Fruit fly (Drosophila melanogaster) whole organism, embryonic: Measurements from ENCODE around the gene CG6163.
A peak's percentile ranks its signal among the peaks of the same experiment; 100 is the strongest.

Experiments used
- Atf-2 ChIP-seq: fragments of 200-800 bp; sonication (Bioruptor generic); optimal IDR thresholded peaks from 2 replicates; lab custom pipeline; 2016; ENCODE audit warnings: missing biosample characterization, missing genetic modification characterization
- CG10147 ChIP-seq: fragments of 200-800 bp; sonication (Bioruptor generic); optimal IDR thresholded peaks from 2 replicates; lab custom pipeline; 2019; ENCODE audit warnings: missing biosample characterization, mild to moderate bottlenecking, missing genetic modification characterization, moderate library complexity
- CG10209 ChIP-seq: fragments of 200-800 bp; sonication (Bioruptor generic); optimal IDR thresholded peaks from 3 replicates; lab custom pipeline; 2017; ENCODE audit warnings: missing biosample characterization, mild to moderate bottlenecking, missing genetic modification characterization, missing genetic modification reagents
- CG10462 ChIP-seq: fragments of 200-800 bp; sonication (Bioruptor generic); optimal IDR thresholded peaks from 2 replicates; lab custom pipeline; 2016; ENCODE audit warnings: missing biosample characterization, missing genetic modification characterization
- CG10543 ChIP-seq: fragments of 200-800 bp; sonication (Bioruptor generic); optimal IDR thresholded peaks from 3 replicates; lab custom pipeline; 2017; ENCODE audit warnings: missing biosample characterization, mild to moderate bottlenecking, missing genetic modification characterization, moderate library complexity
- CG11504 ChIP-seq: fragments of 200-800 bp; sonication (Bioruptor generic); optimal IDR thresholded peaks from 3 replicates; lab custom pipeline; 2019; ENCODE audit warnings: missing biosample characterization, mild to moderate bottlenecking, missing genetic modification characterization, moderate library complexity
- CG13296 ChIP-seq: fragments of 200-800 bp; sonication (Bioruptor generic); optimal IDR thresholded peaks from 3 replicates; lab custom pipeline; 2018; ENCODE audit warnings: missing biosample characterization, mild to moderate bottlenecking, missing genetic modification characterization
- CG13624 ChIP-seq: fragments of 200-800 bp; sonication (Bioruptor generic); optimal IDR thresholded peaks from 2 replicates; lab custom pipeline; 2016; ENCODE audit warnings: missing biosample characterization, missing genetic modification characterization
- CG15011 ChIP-seq: fragments of 200-800 bp; sonication (Bioruptor generic); optimal IDR thresholded peaks from 3 replicates; lab custom pipeline; 2018; ENCODE audit warnings: missing biosample characterization, mild to moderate bottlenecking, missing genetic modification characterization
- CG16815 ChIP-seq: fragments of 200-800 bp; sonication (Bioruptor generic); optimal IDR thresholded peaks from 3 replicates; lab custom pipeline; 2017; ENCODE audit warnings: missing biosample characterization, mild to moderate bottlenecking, missing genetic modification characterization
- CG2678 ChIP-seq: fragments of 200-800 bp; sonication (Bioruptor generic); optimal IDR thresholded peaks from 3 replicates; lab custom pipeline; 2019; ENCODE audit warnings: missing biosample characterization, mild to moderate bottlenecking, missing genetic modification characterization, moderate library complexity
- CG2712 ChIP-seq: fragments of 200-800 bp; optimal IDR thresholded peaks from 3 replicates; lab custom pipeline; 2019; ENCODE audit warnings: missing biosample characterization, mild to moderate bottlenecking, missing genetic modification characterization, moderate library complexity
- CG2889 ChIP-seq: fragments of 200-800 bp; sonication (Bioruptor generic); IDR thresholded peaks from 3 replicates; pipeline ENCODE4 v1.3.6; 2022; ENCODE audit warnings: missing biosample characterization, missing genetic modification characterization
- CG3281 ChIP-seq: fragments of 200-800 bp; sonication (Bioruptor generic); optimal IDR thresholded peaks from 3 replicates; lab custom pipeline; 2017; ENCODE audit warnings: missing biosample characterization, mild to moderate bottlenecking, missing genetic modification characterization
- CG4424 ChIP-seq: fragments of 200-800 bp; sonication (Bioruptor generic); optimal IDR thresholded peaks from 3 replicates; lab custom pipeline; 2016; ENCODE audit warnings: missing biosample characterization, missing genetic modification characterization
- CG6175 ChIP-seq: fragments of 200-800 bp; sonication (Bioruptor generic); IDR thresholded peaks from 3 replicates; pipeline ENCODE4 v1.3.6; 2022; ENCODE audit warnings: missing biosample characterization, missing genetic modification characterization
- CG7271 ChIP-seq: fragments of 200-800 bp; sonication (Bioruptor generic); optimal IDR thresholded peaks from 2 replicates; lab custom pipeline; 2018; ENCODE audit warnings: missing biosample characterization, mild to moderate bottlenecking, missing genetic modification characterization, moderate library complexity
- CG7556 ChIP-seq: fragments of 200-800 bp; sonication (Bioruptor generic); optimal IDR thresholded peaks from 2 replicates; lab custom pipeline; 2017; ENCODE audit warnings: missing biosample characterization, mild to moderate bottlenecking, missing genetic modification characterization
- CG7839 ChIP-seq: fragments of 200-800 bp; sonication (Bioruptor generic); optimal IDR thresholded peaks from 3 replicates; lab custom pipeline; 2018; ENCODE audit warnings: missing biosample characterization, mild to moderate bottlenecking, missing genetic modification characterization, moderate library complexity
- CG9215 ChIP-seq: fragments of 200-800 bp; sonication (Bioruptor generic); IDR thresholded peaks from 2 replicates; pipeline ENCODE4 v1.3.6; 2022; ENCODE audit warnings: missing biosample characterization, missing genetic modification characterization
- CkIIα-i1 ChIP-seq: fragments of 200-800 bp; sonication (Bioruptor generic); IDR thresholded peaks from 2 replicates; pipeline ENCODE4 v1.3.6; 2022; ENCODE audit warnings: missing biosample characterization, missing genetic modification characterization
- CoRest ChIP-seq: fragments of 200-800 bp; sonication (Bioruptor generic); optimal IDR thresholded peaks from 3 replicates; lab custom pipeline; 2018; ENCODE audit warnings: missing biosample characterization, mild to moderate bottlenecking, missing genetic modification characterization, moderate library complexity
- Drgx ChIP-seq: fragments of 200-800 bp; sonication (Bioruptor generic); IDR thresholded peaks from 2 replicates; pipeline ENCODE4 v1.3.6; 2022; ENCODE audit warnings: missing biosample characterization, missing genetic modification characterization
- E2f1 ChIP-seq: fragments of 200-800 bp; sonication (Bioruptor generic); IDR thresholded peaks from 2 replicates; pipeline ENCODE4 v1.3.6; 2022; ENCODE audit warnings: missing biosample characterization, missing genetic modification characterization
- GATAe ChIP-seq: fragments of 200-800 bp; sonication (Bioruptor generic); conservative IDR thresholded peaks from 2 replicates; pipeline ENCODE4 v1.3.6; 2022; ENCODE audit warnings: missing biosample characterization, missing genetic modification characterization
- HHEX ChIP-seq: fragments of 200-800 bp; sonication (Bioruptor generic); optimal IDR thresholded peaks from 3 replicates; lab custom pipeline; 2017; ENCODE audit warnings: missing biosample characterization, mild to moderate bottlenecking, missing genetic modification characterization, missing genetic modification reagents
- Meics ChIP-seq: fragments of 200-800 bp; sonication (Bioruptor generic); optimal IDR thresholded peaks from 2 replicates; lab custom pipeline; 2017; ENCODE audit warnings: missing biosample characterization, mild to moderate bottlenecking, missing genetic modification characterization
- Spps ChIP-seq: fragments of 200-800 bp; sonication (Bioruptor generic); optimal IDR thresholded peaks from 2 replicates; lab custom pipeline; 2018; ENCODE audit warnings: missing biosample characterization, mild to moderate bottlenecking, missing genetic modification characterization
- amos ChIP-seq: fragments of 200-800 bp; sonication (Bioruptor generic); IDR thresholded peaks from 2 replicates; pipeline ENCODE4 v1.3.6; 2022; ENCODE audit warnings: missing biosample characterization, missing genetic modification characterization; ENCODE audit not compliant: partially characterized antibody
- chn ChIP-seq: fragments of 200-800 bp; sonication (Bioruptor generic); optimal IDR thresholded peaks from 2 replicates; lab custom pipeline; 2016; ENCODE audit warnings: missing biosample characterization, missing genetic modification characterization
- corto ChIP-seq: fragments of 200-800 bp; sonication (Bioruptor generic); optimal IDR thresholded peaks from 2 replicates; lab custom pipeline; 2016; ENCODE audit warnings: missing biosample characterization, mild to moderate bottlenecking, missing genetic modification characterization, moderate library complexity
- cwo ChIP-seq: fragments of 200-800 bp; sonication (Bioruptor generic); optimal IDR thresholded peaks from 3 replicates; lab custom pipeline; 2017; ENCODE audit warnings: missing biosample characterization, missing genetic modification characterization, mild to moderate bottlenecking, moderate library complexity, missing genetic modification reagents
- gce ChIP-seq: fragments of 200-800 bp; sonication (Bioruptor generic); IDR thresholded peaks from 3 replicates; pipeline ENCODE4 v1.3.6; 2022; ENCODE audit warnings: missing biosample characterization, missing genetic modification characterization
- hbn ChIP-seq: fragments of 200-800 bp; sonication (Bioruptor generic); IDR thresholded peaks from 2 replicates; pipeline ENCODE4 v1.3.6; 2022; ENCODE audit warnings: missing biosample characterization, missing genetic modification characterization; ENCODE audit not compliant: partially characterized antibody
- knrl ChIP-seq: fragments of 200-800 bp; sonication (Bioruptor generic); IDR thresholded peaks from 3 replicates; pipeline ENCODE4 v1.3.6; 2022; ENCODE audit warnings: missing biosample characterization, missing genetic modification characterization; ENCODE audit not compliant: partially characterized antibody
- pita ChIP-seq: fragments of 200-800 bp; sonication (Bioruptor generic); optimal IDR thresholded peaks from 2 replicates; lab custom pipeline; 2017; ENCODE audit warnings: missing biosample characterization, mild to moderate bottlenecking, missing genetic modification characterization
- pum ChIP-seq: fragments of 200-800 bp; sonication (Bioruptor generic); optimal IDR thresholded peaks from 2 replicates; lab custom pipeline; 2016; ENCODE audit warnings: missing biosample characterization, missing genetic modification characterization
- ranshi ChIP-seq: fragments of 200-800 bp; sonication (Bioruptor generic); IDR thresholded peaks from 2 replicates; pipeline ENCODE4 v1.3.6; 2022; ENCODE audit warnings: missing biosample characterization, missing genetic modification characterization
- tgo ChIP-seq: fragments of 200-800 bp; sonication (Bioruptor generic); IDR thresholded peaks from 3 replicates; pipeline ENCODE4 v1.3.6; 2022; ENCODE audit warnings: missing biosample characterization, missing genetic modification characterization
- tio ChIP-seq: fragments of 200-800 bp; sonication (Bioruptor generic); optimal IDR thresholded peaks from 2 replicates; lab custom pipeline; 2017; ENCODE audit warnings: missing biosample characterization, missing genetic modification characterization, inconsistent platforms

CG6163 gene

dm6 chr3L:11322148-11323093 lies 42.3 kb downstream of the CG6163 start (continued):
- TF ChIP-seq CG2678 (tag; lab: Kevin White, UChicago) (peak; percentile 12), CG4424 (GFP tag; lab: Kevin White, UChicago) (no peak), CG3281 (peak; percentile 44), CG9215 (GFP tag; lab: Robert Waterston, UW) (peak; percentile 35), CG10209 (GFP tag; lab: Kevin White, UChicago) (peak; percentile 9), gce (GFP tag; lab: Robert Waterston, UW) (0 out of 3 replicates have a peak, but pooled peaks have one; percentile 6), HHEX (GFP tag; lab: Kevin White, UChicago) (peak; percentile 32), CG10543 (peak; percentile 3), cwo (GFP tag; lab: Kevin White, UChicago) (peak; percentile 41), CG16815 (GFP tag; lab: Kevin White, UChicago) (peak; percentile 13), tio (GFP tag; lab: Kevin White, UChicago) (peak; percentile 15), CG2889 (GFP tag; lab: Robert Waterston, UW) (0 out of 3 replicates have a peak, but pooled peaks have one; percentile 11), CG6175 (GFP tag; lab: Robert Waterston, UW) (peak; percentile 40; the same call in 2 of the 3 replicates), CG7839 (tag; lab: Kevin White, UChicago) (peak; percentile 10), GATAe (GFP tag; lab: Robert Waterston, UW) (no peak), Meics (GFP tag; lab: Kevin White, UChicago) (peak; percentile 5), knrl (no peak), CG13624 (GFP tag; lab: Kevin White, UChicago) (peak; percentile 26), CG7556 (GFP tag; lab: Kevin White, UChicago) (peak; percentile 29), CG2712 (tag; lab: Kevin White, UChicago) (peak; percentile 5), CG11504 (peak; percentile 11), CoRest (peak; percentile 30), tgo (GFP tag; lab: Robert Waterston, UW) (no peak), CG10147 (peak; percentile 55)

dm6 chr3L:11321619-11322018 lies 43.1 kb downstream of the CG6163 start, which contains the start of gene CG6168:
Gene CG6168, minus strand, starts transcription at chr3L:11321719.
- no peak for TF ChIP-seq Atf-2 (GFP tag; lab: Kevin White, UChicago)
- TF ChIP-seq hbn (GFP tag; lab: Robert Waterston, UW): no peak
- TF ChIP-seq CG10462 (GFP tag; lab: Kevin White, UChicago): no peak
- TF ChIP-seq corto: no peak
- TF ChIP-seq Spps: no peak
- TF ChIP-seq chn: no peak
- TF ChIP-seq ranshi (GFP tag; lab: Robert Waterston, UW): no peak
- TF ChIP-seq CG7271 (tag; lab: Kevin White, UChicago): no peak
- TF ChIP-seq E2f1 (GFP tag; lab: Robert Waterston, UW): no peak
- no peak for TF ChIP-seq CG15011
- no peak for TF ChIP-seq CkIIα-i1 (GFP tag; lab: Robert Waterston, UW)
- TF ChIP-seq Drgx (GFP tag; lab: Robert Waterston, UW): no peak
- no peak for TF ChIP-seq pita
- no peak for TF ChIP-seq amos
- TF ChIP-seq CG13296: no peak
- TF ChIP-seq pum: no peak
